Worm (Caenorhabditis elegans) whole organism, L3 larva: Measurements from ENCODE around the gene grl-10.

Source experiments
- ceh-28 ChIP-seq: fragments of 150-350 bp; optimal IDR thresholded peaks from 2 replicates; lab custom pipeline; 2014; ENCODE audit warnings: missing biosample characterization, missing genetic modification reagents, missing genetic modification characterization
- egl-5 ChIP-seq: fragments of 150-350 bp; optimal IDR thresholded peaks from 2 replicates; lab custom pipeline; 2017; ENCODE audit warnings: missing biosample characterization, missing genetic modification reagents, missing genetic modification characterization, inconsistent platforms
- lin-39 ChIP-seq: fragments of 150-350 bp; optimal IDR thresholded peaks from 2 replicates; lab custom pipeline; 2018; ENCODE audit warnings: missing biosample characterization, missing genetic modification reagents, missing genetic modification characterization
- nhr-237 ChIP-seq: fragments of 150-350 bp; optimal IDR thresholded peaks from 2 replicates; lab custom pipeline; 2014; ENCODE audit warnings: missing biosample characterization, missing genetic modification characterization
- nhr-25 ChIP-seq: sonication (generic microtip); optimal IDR thresholded peaks from 2 replicates; lab custom pipeline; 2017; ENCODE audit warnings: missing biosample characterization, missing genetic modification characterization
- pqm-1 ChIP-seq: fragments of 150-350 bp; optimal IDR thresholded peaks from 2 replicates; lab custom pipeline; 2017; ENCODE audit warnings: missing biosample characterization, missing genetic modification characterization, inconsistent platforms
- skn-1 ChIP-seq: fragments of 150-350 bp; optimal IDR thresholded peaks from 2 replicates; lab custom pipeline; 2014; ENCODE audit warnings: missing biosample characterization, missing genetic modification characterization
- snpc-4 ChIP-seq: fragments of 150-350 bp; optimal IDR thresholded peaks from 2 replicates; lab custom pipeline; 2014; ENCODE audit warnings: missing biosample characterization, missing genetic modification characterization

DNA sequence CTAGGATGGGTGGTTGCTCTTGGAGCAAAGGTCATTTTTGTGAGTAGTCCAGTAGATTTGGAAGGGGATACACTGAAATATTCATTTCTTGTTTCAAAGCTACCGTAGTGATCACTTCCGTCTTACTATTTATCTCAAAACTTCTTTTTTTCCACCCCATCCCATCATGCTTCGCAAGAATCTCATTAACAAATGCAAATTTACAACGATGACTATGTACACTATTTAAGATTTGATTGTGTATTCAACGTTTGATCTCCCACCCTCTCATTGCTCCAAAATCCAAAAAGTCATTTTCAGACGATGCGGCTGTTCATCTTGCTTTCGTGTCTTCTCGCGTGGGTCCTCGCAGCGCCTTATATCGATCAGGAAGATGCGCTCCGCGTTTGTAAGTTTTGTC, 18.7 kb downstream of the grl-10 start, which contains the start of gene flp-21:
- no peak for TF ChIP-seq nhr-25 (tag; lab: Kevin White, UChicago)
- no peak for TF ChIP-seq nhr-237 (tag; lab: Kevin White, UChicago)
- no peak for TF ChIP-seq pqm-1 (tag; lab: Kevin White, UChicago)
- no peak for TF ChIP-seq snpc-4 (tag; lab: Kevin White, UChicago)
- TF ChIP-seq lin-39 (tag; lab: Kevin White, UChicago) = no peak
- TF ChIP-seq ceh-28 (tag; lab: Kevin White, UChicago) = no peak
- no peak for TF ChIP-seq skn-1
- TF ChIP-seq egl-5 (tag; lab: Kevin White, UChicago) = no peak
